Fruit fly (Drosophila melanogaster): Measurements from ENCODE around the gene Elo68alpha.

The Elo68alpha gene

DNA sequence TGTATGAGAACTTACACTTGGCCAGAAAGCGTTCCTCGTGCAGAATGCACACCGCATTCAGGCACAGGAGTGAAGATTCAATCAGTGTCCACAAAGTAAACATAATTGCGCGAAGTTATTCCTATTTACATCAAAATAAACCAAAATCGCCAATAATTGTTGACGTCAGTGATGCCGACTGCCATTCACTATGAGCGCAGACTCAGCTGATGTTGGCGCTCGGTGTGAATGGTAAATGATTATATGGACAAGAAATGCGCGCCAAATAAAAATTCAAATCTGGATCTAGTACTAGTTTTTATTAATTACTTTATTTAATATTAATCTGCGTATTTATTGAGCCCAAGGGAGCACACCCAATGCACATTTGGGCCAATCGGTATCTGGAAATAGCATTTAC lies 40.4 kb downstream of the Elo68alpha start, which contains the start of gene CG32069:
CG32069 (minus strand) TSS at position 174 of the 400 bp plus-strand sequence.
- TF ChIP-seq rgr (GFP tag; optimal IDR thresholded peaks at IDR 0.05) (no peak), Dfd (GFP tag; optimal IDR thresholded peaks at IDR 0.05) (no peak), dsf (GFP tag; optimal IDR thresholded peaks at IDR 0.05; ENCODE audit: borderline replicate concordance) (no peak), jim (GFP tag; optimal IDR thresholded peaks at IDR 0.05) (no peak), OdsH (GFP tag; optimal IDR thresholded peaks at IDR 0.05) (no peak), psq (GFP tag; optimal IDR thresholded peaks at IDR 0.05) (no peak), h (GFP tag; optimal IDR thresholded peaks at IDR 0.05) (no peak), lola (GFP tag; optimal IDR thresholded peaks at IDR 0.05) (no peak), Sp1 (GFP tag; optimal IDR thresholded peaks at IDR 0.05) (no peak), CG32264 (GFP tag; optimal IDR thresholded peaks at IDR 0.05) (no peak)

DNA sequence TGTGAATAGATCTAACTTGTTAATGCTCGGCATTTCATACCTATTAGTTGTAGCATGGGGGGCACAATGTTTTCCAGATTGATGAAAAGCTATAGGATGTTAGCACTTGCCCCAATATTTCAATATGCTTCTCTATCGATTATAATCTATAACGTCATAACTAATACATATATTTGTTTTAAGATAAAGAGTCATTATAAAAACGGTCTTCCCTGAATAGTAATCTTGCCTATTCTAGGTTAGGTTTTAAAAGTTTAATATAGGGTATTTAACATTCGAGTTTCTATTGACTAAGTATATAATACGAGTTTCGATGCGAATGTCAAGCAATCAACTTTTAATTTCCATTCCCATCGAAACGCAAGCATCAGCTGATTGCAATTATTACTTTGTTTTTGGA lies 41.6 kb downstream of the Elo68alpha start, which contains the start of the genes CG6321 and Blos2:
CG6321 (minus strand) TSS at position 25 of the 400 bp plus-strand sequence.
Blos2 (plus strand) TSS at position 372 of the 400 bp plus-strand sequence.
- TF ChIP-seq OdsH (GFP tag; optimal IDR thresholded peaks at IDR 0.05), result peak; percentile 72
- peak; percentile 78 for TF ChIP-seq rgr (GFP tag; optimal IDR thresholded peaks at IDR 0.05)
- no peak for TF ChIP-seq Hr83 (GFP tag; optimal IDR thresholded peaks at IDR 0.05; ENCODE audit: poor library complexity, severe bottlenecking)
- TF ChIP-seq h (GFP tag; optimal IDR thresholded peaks at IDR 0.05), result peak; percentile 84
- peak; percentile 80 for TF ChIP-seq woc (GFP tag; optimal IDR thresholded peaks at IDR 0.05)
- TF ChIP-seq sage (GFP tag; optimal IDR thresholded peaks at IDR 0.05), result peak; percentile 31
- peak; percentile 74 for TF ChIP-seq HLH106 (tag; optimal IDR thresholded peaks at IDR 0.05)
- peak; percentile 37 for TF ChIP-seq Jra (GFP tag; optimal IDR thresholded peaks at IDR 0.05)
- peak; percentile 77 for TF ChIP-seq Sp1 (GFP tag; optimal IDR thresholded peaks at IDR 0.05)
- TF ChIP-seq brk (GFP tag; optimal IDR thresholded peaks at IDR 0.05), result no peak
- TF ChIP-seq CG32264 (GFP tag; optimal IDR thresholded peaks at IDR 0.05), result peak; percentile 18
- no peak for TF ChIP-seq Abd-B (GFP tag; optimal IDR thresholded peaks at IDR 0.05)
- no peak for TF ChIP-seq Mio (GFP tag; optimal IDR thresholded peaks at IDR 0.05)
- TF ChIP-seq Dfd (GFP tag; optimal IDR thresholded peaks at IDR 0.05), result no peak
- peak; percentile 50 for TF ChIP-seq psq (GFP tag; optimal IDR thresholded peaks at IDR 0.05)
- peak in 1 of 2 experiments; percentile 82 for TF ChIP-seq foxo (GFP tag; optimal IDR thresholded peaks at IDR 0.05)
- peak; percentile 23 for TF ChIP-seq sv (GFP tag; optimal IDR thresholded peaks at IDR 0.05)
- no peak for TF ChIP-seq Rel (GFP tag; optimal IDR thresholded peaks at IDR 0.05)
- TF ChIP-seq Rel (tag; optimal IDR thresholded peaks at IDR 0.05), result peak; percentile 23
- TF ChIP-seq fru (GFP tag; optimal IDR thresholded peaks at IDR 0.05), result peak; percentile 77
- peak; percentile 66 for TF ChIP-seq ey (GFP tag; optimal IDR thresholded peaks at IDR 0.05)
- peak; percentile 59 for TF ChIP-seq Hnf4 (GFP tag; optimal IDR thresholded peaks at IDR 0.05)
- peak; percentile 63 for TF ChIP-seq br (GFP tag; optimal IDR thresholded peaks at IDR 0.05)
- TF ChIP-seq pan (optimal IDR thresholded peaks at IDR 0.05), result no peak
- TF ChIP-seq CG9705 (GFP tag; optimal IDR thresholded peaks at IDR 0.05), result peak; percentile 29

DNA sequence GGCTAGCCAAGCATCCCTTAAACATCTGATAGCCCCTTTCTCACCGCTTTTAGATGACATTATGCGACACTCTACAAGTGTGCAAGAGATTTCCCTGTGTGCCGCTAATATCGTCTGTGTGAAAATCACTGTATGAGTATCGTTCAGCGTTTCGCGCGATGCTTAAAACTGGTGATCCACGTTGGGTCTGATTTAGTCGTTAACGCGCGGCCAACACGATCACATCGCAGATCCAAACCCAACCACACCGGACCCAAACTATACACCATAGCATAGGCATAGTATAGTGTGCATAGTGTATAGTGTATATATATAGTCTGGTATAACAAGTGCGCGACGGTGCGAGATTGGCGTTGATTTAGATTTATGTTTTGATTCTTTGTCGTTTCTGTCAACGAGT lies 49.0 kb downstream of the Elo68alpha start, which contains the start of gene CG7888:
CG7888 (plus strand) TSS at position 193 of the 400 bp plus-strand sequence.
- no peak for TF ChIP-seq Abd-B (GFP tag; optimal IDR thresholded peaks at IDR 0.05)
- TF ChIP-seq foxo (GFP tag; optimal IDR thresholded peaks at IDR 0.05), result no peak
- no peak for TF ChIP-seq woc (GFP tag; optimal IDR thresholded peaks at IDR 0.05)

DNA sequence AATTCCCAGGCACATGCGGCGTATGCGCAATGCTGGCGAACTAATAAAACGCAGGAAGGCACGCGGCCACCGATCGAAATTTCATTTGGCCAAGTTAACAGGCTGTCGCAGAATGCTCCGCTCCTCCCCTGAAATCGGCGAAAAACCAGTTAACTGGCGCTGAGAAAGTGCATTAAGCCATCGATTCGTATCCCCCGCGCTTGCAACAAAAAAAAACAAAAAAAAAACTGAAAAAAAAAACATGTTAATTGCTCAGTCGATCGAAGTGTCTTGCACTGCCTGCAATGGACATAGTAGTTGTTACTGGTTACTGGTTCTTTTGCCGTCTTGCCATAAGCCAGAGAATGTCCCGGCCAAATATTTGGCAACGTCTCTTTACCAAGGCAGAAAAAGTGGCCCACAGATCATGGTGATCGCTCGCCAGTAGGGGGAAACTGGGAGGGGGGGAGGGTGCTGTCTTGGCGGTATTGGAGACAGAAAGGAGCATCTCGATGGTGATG lies 50.0 kb downstream of the Elo68alpha start:
- peak; percentile 4 for TF ChIP-seq fru (GFP tag; optimal IDR thresholded peaks at IDR 0.05)
- no peak for TF ChIP-seq woc (GFP tag; optimal IDR thresholded peaks at IDR 0.05)
- TF ChIP-seq Dfd (GFP tag; optimal IDR thresholded peaks at IDR 0.05), result no peak
- no peak for TF ChIP-seq Jra (GFP tag; optimal IDR thresholded peaks at IDR 0.05)
